Worm (Caenorhabditis elegans) whole organism, late embryonic: ENCODE results near the gene F54C9.11.

Experiments used
- C08G9.2 ChIP-seq: sonication (generic microtip); optimal IDR thresholded peaks from 2 replicates; lab custom pipeline; 2016; ENCODE audit warnings: mild to moderate bottlenecking, missing genetic modification characterization, moderate library complexity, missing compliant biosample characterization
- K09A11.1 ChIP-seq: sonication (generic microtip); optimal IDR thresholded peaks from 2 replicates; lab custom pipeline; 2017; ENCODE audit warnings: antibody characterized with exemption, mild to moderate bottlenecking, missing genetic modification characterization, missing compliant biosample characterization; ENCODE audit not compliant: insufficient read depth
- Y22D7AL.16 ChIP-seq: sonication (generic microtip); optimal IDR thresholded peaks from 2 replicates; lab custom pipeline; 2016; ENCODE audit warnings: missing genetic modification characterization, missing compliant biosample characterization
- ahr-1 ChIP-seq: sonication (generic microtip); optimal IDR thresholded peaks from 2 replicates; lab custom pipeline; 2016; ENCODE audit warnings: missing genetic modification characterization, missing compliant biosample characterization
- ama-1 ChIP-seq: fragments of 150-350 bp; optimal IDR thresholded peaks from 2 replicates; lab custom pipeline; 2014
- ceh-14 ChIP-seq: sonication (generic microtip); optimal IDR thresholded peaks from 2 replicates; lab custom pipeline; 2016; ENCODE audit warnings: missing genotype, missing genetic modification characterization, missing compliant biosample characterization
- ceh-18 ChIP-seq: sonication (generic microtip); optimal IDR thresholded peaks from 2 replicates; lab custom pipeline; 2016; ENCODE audit warnings: missing genetic modification characterization, missing compliant biosample characterization
- ceh-22 ChIP-seq: sonication (generic microtip); optimal IDR thresholded peaks from 2 replicates; lab custom pipeline; 2017; ENCODE audit warnings: missing biosample characterization, missing genetic modification characterization
- ceh-24 ChIP-seq: sonication (generic microtip); optimal IDR thresholded peaks from 2 replicates; lab custom pipeline; 2016; ENCODE audit warnings: mild to moderate bottlenecking, missing genetic modification characterization, missing compliant biosample characterization
- ceh-34 ChIP-seq: sonication (generic microtip); optimal IDR thresholded peaks from 2 replicates; lab custom pipeline; 2016; ENCODE audit warnings: mild to moderate bottlenecking, missing genetic modification characterization, missing compliant biosample characterization
- ceh-9 ChIP-seq: sonication (generic microtip); optimal IDR thresholded peaks from 2 replicates; lab custom pipeline; 2016; ENCODE audit warnings: mild to moderate bottlenecking, missing genetic modification characterization, inconsistent platforms, missing compliant biosample characterization
- che-1 ChIP-seq: sonication (generic microtip); optimal IDR thresholded peaks from 2 replicates; lab custom pipeline; 2016; ENCODE audit warnings: mild to moderate bottlenecking, missing genetic modification characterization, missing compliant biosample characterization
- dve-1 ChIP-seq: sonication (generic microtip); optimal IDR thresholded peaks from 2 replicates; lab custom pipeline; 2017; ENCODE audit warnings: antibody characterized with exemption, mild to moderate bottlenecking, missing genetic modification characterization, missing compliant biosample characterization
- elt-2 ChIP-seq: sonication (generic microtip); optimal IDR thresholded peaks from 2 replicates; lab custom pipeline; 2016; ENCODE audit warnings: missing genetic modification reagents, missing genetic modification characterization, missing compliant biosample characterization
- elt-4 ChIP-seq: sonication (generic microtip); optimal IDR thresholded peaks from 2 replicates; lab custom pipeline; 2016; ENCODE audit warnings: missing genetic modification characterization, missing compliant biosample characterization
- ets-4 ChIP-seq: sonication (generic microtip); optimal IDR thresholded peaks from 2 replicates; lab custom pipeline; 2016; ENCODE audit warnings: missing genetic modification characterization, missing compliant biosample characterization
- fax-1 ChIP-seq: sonication (generic microtip); optimal IDR thresholded peaks from 2 replicates; lab custom pipeline; 2016; ENCODE audit warnings: missing genotype, missing genetic modification characterization, missing compliant biosample characterization
- fkh-10 ChIP-seq: fragments of 150-350 bp; optimal IDR thresholded peaks from 2 replicates; lab custom pipeline; 2014; ENCODE audit warnings: missing biosample characterization, missing genetic modification reagents, missing genetic modification characterization
- gmeb-2 ChIP-seq: sonication (generic microtip); optimal IDR thresholded peaks from 2 replicates; lab custom pipeline; 2016; ENCODE audit warnings: missing genetic modification characterization, inconsistent platforms, missing compliant biosample characterization
- hlh-13 ChIP-seq: fragments of 200-800 bp; sonication (Bioruptor generic); optimal IDR thresholded peaks from 2 replicates; lab custom pipeline; 2018; ENCODE audit warnings: mild to moderate bottlenecking, missing genetic modification characterization, missing compliant biosample characterization
- hlh-15 ChIP-seq: sonication (generic microtip); optimal IDR thresholded peaks from 2 replicates; lab custom pipeline; 2016; ENCODE audit warnings: missing genetic modification characterization, missing compliant biosample characterization
- hlh-30 ChIP-seq: sonication (generic microtip); optimal IDR thresholded peaks from 2 replicates; lab custom pipeline; 2017; ENCODE audit warnings: antibody characterized with exemption, missing genetic modification characterization, missing compliant biosample characterization; ENCODE audit not compliant: insufficient read depth
- lim-6 ChIP-seq: sonication (generic microtip); optimal IDR thresholded peaks from 2 replicates; lab custom pipeline; 2016; ENCODE audit warnings: missing genetic modification characterization, missing compliant biosample characterization
- nfya-1 ChIP-seq: sonication (generic microtip); optimal IDR thresholded peaks from 2 replicates; lab custom pipeline; 2017; ENCODE audit warnings: missing genetic modification characterization, mild to moderate bottlenecking, missing compliant biosample characterization, antibody characterized with exemption, moderate library complexity
- nhr-11 ChIP-seq: fragments of 150-350 bp; optimal IDR thresholded peaks from 2 replicates; lab custom pipeline; 2014; ENCODE audit warnings: missing biosample characterization, missing genetic modification characterization
- nhr-232 ChIP-seq: sonication (generic microtip); optimal IDR thresholded peaks from 2 replicates; lab custom pipeline; 2016; ENCODE audit warnings: missing genetic modification characterization, missing compliant biosample characterization
- pha-2 ChIP-seq: sonication (generic microtip); optimal IDR thresholded peaks from 2 replicates; lab custom pipeline; 2017; ENCODE audit warnings: mild to moderate bottlenecking, missing genetic modification characterization, missing compliant biosample characterization
- pros-1 ChIP-seq: fragments of 150-350 bp; optimal IDR thresholded peaks from 2 replicates; lab custom pipeline; 2014; ENCODE audit warnings: missing biosample characterization, missing genetic modification reagents, missing genetic modification characterization
- rnt-1 ChIP-seq: sonication (generic microtip); optimal IDR thresholded peaks from 2 replicates; lab custom pipeline; 2016; ENCODE audit warnings: missing genetic modification characterization, missing compliant biosample characterization
- sox-2 ChIP-seq: fragments of 200-800 bp; sonication (Bioruptor generic); IDR thresholded peaks from 2 replicates; pipeline ENCODE4 v1.3.6; 2022; ENCODE audit warnings: missing genetic modification reagents, missing genetic modification characterization, missing compliant biosample characterization
- sox-4 ChIP-seq: sonication (generic microtip); optimal IDR thresholded peaks from 2 replicates; lab custom pipeline; 2017; ENCODE audit warnings: mild to moderate bottlenecking, missing genetic modification characterization, inconsistent platforms, missing compliant biosample characterization
- ttx-3 ChIP-seq: sonication (generic microtip); optimal IDR thresholded peaks from 2 replicates; lab custom pipeline; 2016; ENCODE audit warnings: missing genetic modification reagents, missing genetic modification characterization, missing compliant biosample characterization
- unc-42 ChIP-seq: sonication (generic microtip); optimal IDR thresholded peaks from 2 replicates; lab custom pipeline; 2016; ENCODE audit warnings: missing genotype, missing genetic modification characterization, missing compliant biosample characterization
- unc-55 ChIP-seq: sonication (generic microtip); optimal IDR thresholded peaks from 2 replicates; lab custom pipeline; 2017; ENCODE audit warnings: missing biosample characterization, missing genetic modification reagents, missing genetic modification characterization
- zip-5 ChIP-seq: sonication (generic microtip); optimal IDR thresholded peaks from 2 replicates; lab custom pipeline; 2016; ENCODE audit warnings: missing genetic modification characterization, missing compliant biosample characterization

F54C9.11 gene

DNA sequence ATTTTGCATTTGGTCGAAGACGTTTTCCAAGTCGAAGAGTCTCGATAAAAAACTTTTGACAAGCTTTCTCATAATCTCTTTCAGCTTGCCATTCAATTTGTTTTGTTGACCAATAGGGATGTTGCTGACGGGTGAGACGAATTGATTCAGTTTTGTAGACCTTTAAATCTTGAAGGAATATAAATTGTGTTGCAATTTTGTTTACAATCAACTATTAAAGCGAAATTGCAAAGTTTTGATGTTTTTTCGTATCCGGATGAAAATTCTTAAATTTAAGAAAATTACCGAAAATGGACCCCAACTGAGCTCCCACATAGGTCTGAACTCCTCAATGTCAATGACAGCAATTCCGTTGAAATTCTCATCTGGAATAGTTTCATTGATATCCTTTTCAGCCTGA is 31.3 kb upstream of the F54C9.11 start:
- TF ChIP-seq che-1 (no peak), ama-1 (lab: Kevin White, UChicago) (no peak), nhr-11 (tag; lab: Kevin White, UChicago) (no peak), Y22D7AL.16 (tag; lab: Kevin White, UChicago) (no peak), ceh-22 (tag; lab: Kevin White, UChicago) (no peak), rnt-1 (no peak), elt-2 (tag; lab: Kevin White, UChicago) (no peak)

DNA sequence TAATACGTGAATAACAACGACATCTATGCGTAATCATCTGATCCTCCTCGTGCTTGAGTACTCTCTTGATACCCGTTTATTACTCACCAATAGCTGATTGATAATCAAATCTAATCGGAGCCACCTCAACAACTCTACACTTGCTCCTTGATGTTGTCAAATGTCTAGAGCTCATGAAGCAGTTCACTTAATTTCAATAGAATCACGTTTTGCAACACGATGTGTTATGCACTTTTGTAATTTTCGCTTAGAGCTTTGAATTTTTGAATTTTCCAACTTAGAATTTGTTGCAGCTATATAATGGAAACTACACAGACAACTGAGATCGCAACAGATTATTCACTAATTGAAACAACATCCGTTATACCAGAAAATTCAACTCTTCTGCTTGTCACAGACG is 27.6 kb upstream of the F54C9.11 start, which contains the start of gene T22C8.1:
Gene T22C8.1 (plus strand): TSS at position 301 of the 400 bp plus-strand sequence.
- no peak for TF ChIP-seq unc-55 (GFP tag; lab: Kevin White, UChicago)
- no peak for TF ChIP-seq K09A11.1 (tag; lab: Kevin White, UChicago)
- no peak for TF ChIP-seq ceh-24 (tag; lab: Kevin White, UChicago)
- no peak for TF ChIP-seq fkh-10 (GFP tag; lab: Kevin White, UChicago)
- TF ChIP-seq elt-4 (tag; lab: Kevin White, UChicago): no peak
- TF ChIP-seq dve-1 (tag; lab: Kevin White, UChicago): no peak

DNA sequence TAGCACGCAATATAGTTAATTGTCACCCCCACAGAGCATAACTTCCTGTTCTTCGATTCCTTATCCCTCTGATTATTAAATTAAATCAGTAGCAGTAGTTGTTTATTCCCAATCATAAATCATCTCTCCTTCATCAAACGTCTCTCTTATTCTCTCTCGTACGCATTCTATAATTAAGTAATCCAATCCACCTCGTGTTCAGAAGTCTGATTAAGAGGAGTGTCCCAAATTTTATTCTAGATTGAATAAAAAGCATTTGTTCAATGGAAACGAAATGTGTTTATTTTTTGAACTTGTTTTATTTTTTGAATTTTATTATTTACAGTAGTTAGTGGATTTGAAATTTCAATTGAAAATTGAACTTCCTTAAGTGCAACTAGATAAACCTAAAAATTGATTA is 26.4 kb upstream of the F54C9.11 start:
- TF ChIP-seq ttx-3 (no peak), unc-42 (tag; lab: Kevin White, UChicago) (peak; percentile 53), pha-2 (no peak), hlh-30 (tag; lab: Kevin White, UChicago) (no peak)

ce11 chrII:8610585-8610984 is 25.7 kb upstream of the F54C9.11 start:
- TF ChIP-seq ceh-9 (tag; lab: Kevin White, UChicago) (no peak), ceh-14 (tag; lab: Kevin White, UChicago) (no peak), fkh-10 (GFP tag; lab: Kevin White, UChicago) (no peak), ceh-22 (tag; lab: Kevin White, UChicago) (no peak), C08G9.2 (tag; lab: Kevin White, UChicago) (no peak), zip-5 (no peak), lim-6 (no peak), nfya-1 (tag; lab: Kevin White, UChicago) (no peak), hlh-13 (no peak), ahr-1 (tag; lab: Kevin White, UChicago) (no peak), sox-4 (tag; lab: Kevin White, UChicago) (no peak), rnt-1 (no peak), nhr-232 (no peak), pros-1 (tag; lab: Kevin White, UChicago) (no peak), pha-2 (no peak), ceh-18 (tag; lab: Kevin White, UChicago) (no peak), sox-2 (no peak)

ce11 chrII:8610085-8610484 is 25.2 kb upstream of the F54C9.11 start, which contains the start of gene F28C6.9:
Gene F28C6.9, minus strand, starts transcription at chrII:8610185.
- no peak for TF ChIP-seq hlh-15
- no peak for TF ChIP-seq ceh-18 (tag; lab: Kevin White, UChicago)
- no peak for TF ChIP-seq ceh-9 (tag; lab: Kevin White, UChicago)
- no peak for TF ChIP-seq ttx-3
- no peak for TF ChIP-seq ets-4 (tag; lab: Kevin White, UChicago)
- no peak for TF ChIP-seq nhr-232
- no peak for TF ChIP-seq nhr-11 (tag; lab: Kevin White, UChicago)
- no peak for TF ChIP-seq fax-1 (tag; lab: Kevin White, UChicago)

DNA sequence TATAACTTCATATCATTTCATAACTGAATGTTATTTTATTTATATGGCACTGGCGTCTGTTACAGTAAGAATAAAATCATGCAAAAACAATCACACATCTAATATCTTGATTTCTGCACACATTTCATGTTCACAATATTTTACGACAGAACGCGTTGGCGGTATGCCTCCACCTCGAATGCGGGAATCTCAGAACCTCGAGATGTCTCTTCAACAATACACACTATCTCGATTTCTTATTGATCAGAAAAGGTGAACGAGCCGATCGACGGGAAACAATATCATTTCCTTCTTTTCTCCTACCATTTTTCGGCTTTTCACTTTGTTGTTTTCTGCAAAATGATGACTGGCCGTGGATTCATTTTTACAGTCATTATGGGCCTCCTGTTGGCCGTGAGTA is 22.8 kb upstream of the F54C9.11 start, which contains the start of gene F28C6.10:
Gene F28C6.10 (plus strand): TSS at position 301 of the 400 bp plus-strand sequence.
- TF ChIP-seq ceh-34 (tag; lab: Kevin White, UChicago): no peak
- no peak for TF ChIP-seq gmeb-2 (tag; lab: Kevin White, UChicago)
